Fruit fly (Drosophila melanogaster) whole organism, pupa: ENCODE results near the gene Pak.

Source experiments
- CG32121 ChIP-seq: fragments of 200-800 bp; sonication (Bioruptor generic); IDR thresholded peaks from 2 replicates; pipeline ENCODE4 v1.3.6; 2022; ENCODE audit warnings: missing biosample characterization, missing genetic modification characterization
- CG4496 ChIP-seq: fragments of 200-800 bp; sonication (Bioruptor generic); IDR thresholded peaks from 3 replicates; pipeline ENCODE4 v1.3.6; 2022; ENCODE audit warnings: missing biosample characterization, missing genetic modification characterization
- EcR ChIP-seq: fragments of 200-800 bp; sonication (Bioruptor generic); optimal IDR thresholded peaks from 3 replicates; lab custom pipeline; 2019; ENCODE audit warnings: missing biosample characterization, missing genetic modification characterization, mild to moderate bottlenecking, moderate library complexity, missing genetic modification reagents
- Snoo ChIP-seq: fragments of 200-800 bp; sonication (Bioruptor generic); optimal IDR thresholded peaks from 3 replicates; lab custom pipeline; 2017; ENCODE audit warnings: missing biosample characterization, mild to moderate bottlenecking, missing genetic modification characterization, inconsistent platforms

dm6 chr3R:6368550-6369238 lies 18.0 kb downstream of the Pak start, which contains the start of gene CG10286:
- TF ChIP-seq CG32121 (no peak), CG4496 (GFP tag; lab: Robert Waterston, UW) (no peak), EcR (GFP tag; lab: Kevin White, UChicago) (no peak), Snoo (tag; lab: Kevin White, UChicago) (no peak)
